Worm (Caenorhabditis elegans): ENCODE measurements around the gene C54D10.4.

C54D10.4 gene

ce11 chrV:12420843-12421242, at the start of gene C54D10.4:
Gene C54D10.4, minus strand, starts transcription at chrV:12420943.
- TF ChIP-seq ceh-36 (tag; optimal IDR thresholded peaks at IDR 0.05): no peak
- no peak for TF ChIP-seq tra-4 (tag; optimal IDR thresholded peaks at IDR 0.05)
- TF ChIP-seq hnd-1 (tag; optimal IDR thresholded peaks at IDR 0.05): no peak
- no peak for TF ChIP-seq ceh-13 (GFP tag; optimal IDR thresholded peaks at IDR 0.05)
- TF ChIP-seq aly-1 (tag; optimal IDR thresholded peaks at IDR 0.05): no peak
- TF ChIP-seq B0310.2 (tag; optimal IDR thresholded peaks at IDR 0.05): no peak
- TF ChIP-seq tbx-11 (GFP tag; IDR thresholded peaks at IDR 0.05): no peak
- TF ChIP-seq tbx-37 (GFP tag; conservative IDR thresholded peaks at IDR 0.05): no peak
- TF ChIP-seq scrt-1 (GFP tag; IDR thresholded peaks at IDR 0.05): no peak

- TF ChIP-seq scrt-1 (GFP tag; IDR thresholded peaks at IDR 0.05) (no peak), F13C5.2 (tag; optimal IDR thresholded peaks at IDR 0.05) (no peak), ama-1 (optimal IDR thresholded peaks at IDR 0.05) (no peak), ceh-13 (GFP tag; optimal IDR thresholded peaks at IDR 0.05) (no peak), sea-1 (GFP tag; conservative IDR thresholded peaks at IDR 0.05) (no peak), ets-7 (tag; optimal IDR thresholded peaks at IDR 0.05) (no peak), flt-1 (GFP tag; IDR thresholded peaks at IDR 0.05) (no peak), hmg-4 (GFP tag; optimal IDR thresholded peaks at IDR 0.05) (no peak), hnd-1 (tag; optimal IDR thresholded peaks at IDR 0.05) (no peak), tbx-11 (GFP tag; IDR thresholded peaks at IDR 0.05) (no peak), ceh-36 (tag; optimal IDR thresholded peaks at IDR 0.05) (no peak)
Observed at ce11 chrV:12470324-12470723, 49.6 kb upstream of the C54D10.4 start.

- TF ChIP-seq ceh-36 (tag; optimal IDR thresholded peaks at IDR 0.05) (no peak), tra-4 (tag; optimal IDR thresholded peaks at IDR 0.05) (no peak), F13C5.2 (tag; optimal IDR thresholded peaks at IDR 0.05) (no peak), hmbx-1 (tag; optimal IDR thresholded peaks at IDR 0.05) (no peak), tbx-37 (GFP tag; conservative IDR thresholded peaks at IDR 0.05) (no peak), aly-1 (tag; optimal IDR thresholded peaks at IDR 0.05) (no peak), ets-7 (tag; optimal IDR thresholded peaks at IDR 0.05) (no peak), hmg-4 (GFP tag; optimal IDR thresholded peaks at IDR 0.05) (no peak), B0310.2 (tag; optimal IDR thresholded peaks at IDR 0.05) (no peak), tbx-11 (GFP tag; IDR thresholded peaks at IDR 0.05) (no peak), pes-1 (GFP tag; IDR thresholded peaks at IDR 0.05) (no peak), sea-1 (GFP tag; conservative IDR thresholded peaks at IDR 0.05) (no peak)
Observed at ce11 chrV:12468363-12468762, 47.6 kb upstream of the C54D10.4 start, which contains the start of gene F28C1.3. Gene F28C1.3, plus strand, starts transcription at chrV:12468663.

ce11 chrV:12467755-12468154, 47.0 kb upstream of the C54D10.4 start:
- no peak for TF ChIP-seq F13C5.2 (tag; optimal IDR thresholded peaks at IDR 0.05)
- TF ChIP-seq ceh-13 (GFP tag; optimal IDR thresholded peaks at IDR 0.05): no peak
- no peak for TF ChIP-seq ets-7 (tag; optimal IDR thresholded peaks at IDR 0.05)
- no peak for TF ChIP-seq tbx-11 (GFP tag; IDR thresholded peaks at IDR 0.05)
- TF ChIP-seq scrt-1 (GFP tag; IDR thresholded peaks at IDR 0.05): no peak
- no peak for TF ChIP-seq ama-1 (optimal IDR thresholded peaks at IDR 0.05)
- no peak for TF ChIP-seq hnd-1 (tag; optimal IDR thresholded peaks at IDR 0.05)
- no peak for TF ChIP-seq aly-1 (tag; optimal IDR thresholded peaks at IDR 0.05)
- TF ChIP-seq hmbx-1 (tag; optimal IDR thresholded peaks at IDR 0.05): no peak
- no peak for TF ChIP-seq pes-1 (GFP tag; IDR thresholded peaks at IDR 0.05)
- TF ChIP-seq ceh-36 (tag; optimal IDR thresholded peaks at IDR 0.05): no peak
- no peak for TF ChIP-seq B0310.2 (tag; optimal IDR thresholded peaks at IDR 0.05)
- TF ChIP-seq flt-1 (GFP tag; IDR thresholded peaks at IDR 0.05): no peak
- TF ChIP-seq sea-1 (GFP tag; conservative IDR thresholded peaks at IDR 0.05): no peak
- TF ChIP-seq hmg-4 (GFP tag; optimal IDR thresholded peaks at IDR 0.05): no peak
- TF ChIP-seq tra-4 (tag; optimal IDR thresholded peaks at IDR 0.05): no peak
- TF ChIP-seq tbx-37 (GFP tag; conservative IDR thresholded peaks at IDR 0.05): no peak

- TF ChIP-seq pes-1 (GFP tag; IDR thresholded peaks at IDR 0.05): no peak
- no peak for TF ChIP-seq aly-1 (tag; optimal IDR thresholded peaks at IDR 0.05)
- no peak for TF ChIP-seq hmbx-1 (tag; optimal IDR thresholded peaks at IDR 0.05)
- TF ChIP-seq tra-4 (tag; optimal IDR thresholded peaks at IDR 0.05): no peak
Observed at ce11 chrV:12466653-12467052, 45.9 kb upstream of the C54D10.4 start.

- TF ChIP-seq hmg-4 (GFP tag; optimal IDR thresholded peaks at IDR 0.05) (peak; percentile 43), hmbx-1 (tag; optimal IDR thresholded peaks at IDR 0.05) (no peak)
Observed at ce11 chrV:12465399-12465798, 44.7 kb upstream of the C54D10.4 start.

- no peak for TF ChIP-seq hnd-1 (tag; optimal IDR thresholded peaks at IDR 0.05)
- TF ChIP-seq tbx-11 (GFP tag; IDR thresholded peaks at IDR 0.05): no peak
- no peak for TF ChIP-seq ceh-13 (GFP tag; optimal IDR thresholded peaks at IDR 0.05)
- TF ChIP-seq hmbx-1 (tag; optimal IDR thresholded peaks at IDR 0.05): no peak
- TF ChIP-seq ama-1 (optimal IDR thresholded peaks at IDR 0.05): no peak
- no peak for TF ChIP-seq F13C5.2 (tag; optimal IDR thresholded peaks at IDR 0.05)
- TF ChIP-seq scrt-1 (GFP tag; IDR thresholded peaks at IDR 0.05): no peak
Observed at ce11 chrV:12462908-12463307, 42.2 kb upstream of the C54D10.4 start, which contains the start of gene egl-10. Gene egl-10, minus strand, starts transcription at chrV:12463008.

ce11 chrV:12460583-12460982, 39.8 kb upstream of the C54D10.4 start:
- TF ChIP-seq tra-4 (tag; optimal IDR thresholded peaks at IDR 0.05) (no peak), hnd-1 (tag; optimal IDR thresholded peaks at IDR 0.05) (no peak), ceh-36 (tag; optimal IDR thresholded peaks at IDR 0.05) (no peak), tbx-37 (GFP tag; conservative IDR thresholded peaks at IDR 0.05) (no peak), flt-1 (GFP tag; IDR thresholded peaks at IDR 0.05) (no peak), aly-1 (tag; optimal IDR thresholded peaks at IDR 0.05) (no peak), B0310.2 (tag; optimal IDR thresholded peaks at IDR 0.05) (no peak), scrt-1 (GFP tag; IDR thresholded peaks at IDR 0.05) (no peak), hmbx-1 (tag; optimal IDR thresholded peaks at IDR 0.05) (no peak)

Data from whole organism, early embryonic.